Fruit fly (Drosophila melanogaster): ENCODE measurements around the gene mex1.

The mex1 gene

DNA sequence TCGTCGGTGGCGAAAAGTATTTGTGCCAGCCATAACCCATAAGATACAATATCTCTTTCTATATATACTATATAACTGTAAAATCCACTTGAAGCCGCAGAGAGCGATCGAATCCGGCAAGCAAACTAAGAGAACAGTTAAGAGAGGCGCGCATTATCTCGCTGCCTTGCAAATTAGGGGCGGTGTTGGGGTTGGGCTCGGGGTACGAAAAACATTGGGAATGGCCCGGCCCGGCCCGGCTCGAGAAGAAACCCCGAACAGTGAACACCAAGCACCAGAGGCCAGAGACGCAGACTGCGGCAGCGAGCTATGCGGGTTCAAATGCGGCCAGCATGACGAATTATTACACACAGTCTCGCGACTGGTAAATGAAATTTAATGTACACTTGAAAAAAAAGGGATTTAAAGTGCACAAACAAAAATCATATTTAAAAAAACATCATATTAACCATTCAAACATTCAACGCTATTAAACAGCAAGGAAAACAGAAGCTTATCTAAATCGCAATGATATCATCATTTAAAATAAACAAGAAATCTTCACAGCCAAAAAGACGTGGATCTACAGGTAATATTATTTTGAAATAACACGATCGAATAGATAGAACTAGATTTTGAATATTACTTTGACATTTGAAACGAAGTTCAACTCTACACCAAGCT lies 13.1 kb upstream of the mex1 start (continued):
- TF ChIP-seq vvl (GFP tag; IDR thresholded peaks at IDR 0.05) (peak; percentile 73), Elba2 (GFP tag; optimal IDR thresholded peaks at IDR 0.05) (no peak), CG15269 (tag; optimal IDR thresholded peaks at IDR 0.05) (no peak), mld (GFP tag; IDR thresholded peaks at IDR 0.05; ENCODE audit: partially characterized antibody) (no peak), Spps (tag; optimal IDR thresholded peaks at IDR 0.05) (no peak), CG15011 (GFP tag; optimal IDR thresholded peaks at IDR 0.05) (no peak), bbx (GFP tag; IDR thresholded peaks at IDR 0.05; ENCODE audit: partially characterized antibody) (no peak), CG17359 (tag; optimal IDR thresholded peaks at IDR 0.05) (no peak), B-H1 (GFP tag; IDR thresholded peaks at IDR 0.05) (no peak; the same call in 2 of the 3 replicates), CG8281 (tag; optimal IDR thresholded peaks at IDR 0.05) (no peak), croc (GFP tag; conservative IDR thresholded peaks at IDR 0.05) (no peak), fd102C (GFP tag; optimal IDR thresholded peaks at IDR 0.05) (no peak), CG10274 (GFP tag; optimal IDR thresholded peaks at IDR 0.05) (peak; percentile 6), CG1647 (GFP tag; optimal IDR thresholded peaks at IDR 0.05) (no peak), twi (tag; optimal IDR thresholded peaks at IDR 0.05) (no peak), HLH54F (GFP tag; optimal IDR thresholded peaks at IDR 0.05) (no peak), bab2 (GFP tag; optimal IDR thresholded peaks at IDR 0.05) (no peak), CG14014 (GFP tag; IDR thresholded peaks at IDR 0.05) (peak; percentile 59; the same call in 1 of the 2 replicates), Scr (GFP tag; IDR thresholded peaks at IDR 0.05; ENCODE audit: partially characterized antibody) (no peak), gsb (GFP tag; IDR thresholded peaks at IDR 0.05) (peak; percentile 47; the same call in 1 of the 2 replicates), z (GFP tag; IDR thresholded peaks at IDR 0.05) (no peak), TFAM (GFP tag; optimal IDR thresholded peaks at IDR 0.05) (no peak), sisA (GFP tag; IDR thresholded peaks at IDR 0.05) (peak; percentile 42), yki (optimal IDR thresholded peaks at IDR 0.05) (no peak), CG12942 (GFP tag; optimal IDR thresholded peaks at IDR 0.05) (no peak), NC2β (GFP tag; optimal IDR thresholded peaks at IDR 0.05) (no peak), Mes4 (GFP tag; optimal IDR thresholded peaks at IDR 0.05) (no peak), Dfd (GFP tag; optimal IDR thresholded peaks at IDR 0.05) (no peak), CTCF (GFP tag; optimal IDR thresholded peaks at IDR 0.05) (no peak), Doc3 (GFP tag; IDR thresholded peaks at IDR 0.05; ENCODE audit: partially characterized antibody) (no peak), dmrt99B (tag; optimal IDR thresholded peaks at IDR 0.05) (peak; percentile 63), CG11398 (GFP tag; optimal IDR thresholded peaks at IDR 0.05) (no peak), CG4730 (GFP tag; IDR thresholded peaks at IDR 0.05) (0 out of 2 replicates have a peak, but pooled peaks have one; percentile 31), CG18262 (tag; optimal IDR thresholded peaks at IDR 0.05) (peak; percentile 79), CG32767 (GFP tag; IDR thresholded peaks at IDR 0.05) (no peak), pan (optimal IDR thresholded peaks at IDR 0.05) (no peak), pan (GFP tag; optimal IDR thresholded peaks at IDR 0.05 in 1 of 2, IDR thresholded peaks at IDR 0.05 in 1 of 2) (peak in 1 of 2 experiments; percentile 72), lab (GFP tag; optimal IDR thresholded peaks at IDR 0.05) (peak; percentile 39), eve (GFP tag; optimal IDR thresholded peaks at IDR 0.05) (no peak), dati (GFP tag; IDR thresholded peaks at IDR 0.05) (no peak), CG4360 (GFP tag; IDR thresholded peaks at IDR 0.05) (no peak), Rfx (GFP tag; IDR thresholded peaks at IDR 0.05) (peak; percentile 23; the same call in 1 of the 2 replicates), CG10543 (GFP tag; optimal IDR thresholded peaks at IDR 0.05) (no peak), CG14965 (GFP tag; optimal IDR thresholded peaks at IDR 0.05; ENCODE audit: borderline replicate concordance) (no peak), Mad (GFP tag; optimal IDR thresholded peaks at IDR 0.05) (no peak), CG17912 (GFP tag; optimal IDR thresholded peaks at IDR 0.05) (no peak), danr (GFP tag; IDR thresholded peaks at IDR 0.05) (0 out of 2 replicates have a peak, but pooled peaks have one; percentile 28), CrebB (tag; optimal IDR thresholded peaks at IDR 0.05) (no peak), Xbp1 (GFP tag; optimal IDR thresholded peaks at IDR 0.05) (peak; percentile 3), Awh (GFP tag; IDR thresholded peaks at IDR 0.05) (0 out of 2 replicates have a peak, but pooled peaks have one; percentile 41), cad (GFP tag; optimal IDR thresholded peaks at IDR 0.05) (no peak)

Measured in whole organism, embryonic.